Fruit fly (Drosophila melanogaster): Measurements from ENCODE around the gene CG8012.

The CG8012 gene

dm6 chr3L:8214980-8215379, at the start of gene CG8012:
TSS of gene CG8012 (plus strand) at chr3L:8215280.
- TF ChIP-seq unpg (GFP tag; optimal IDR thresholded peaks at IDR 0.05) (no peak), CG14050 (GFP tag; IDR thresholded peaks at IDR 0.05) (no peak), jigr1 (GFP tag; IDR thresholded peaks at IDR 0.05) (no peak), CG15601 (tag; optimal IDR thresholded peaks at IDR 0.05) (no peak)

- no peak for TF ChIP-seq Asciz (GFP tag; optimal IDR thresholded peaks at IDR 0.05)
- peak; percentile 67 for TF ChIP-seq Deaf1 (tag; optimal IDR thresholded peaks at IDR 0.05)
- TF ChIP-seq chinmo (GFP tag; IDR thresholded peaks at IDR 0.05; ENCODE audit: partially characterized antibody), result 0 out of 4 replicates have a peak, but pooled peaks have one; percentile 50
- TF ChIP-seq sens (GFP tag), result peak; percentile 21
Measured at dm6 chr3L:8165436-8165835, 49.6 kb upstream of the CG8012 start, which contains the start of gene CG13675. TSS of gene CG13675 (minus strand) at chr3L:8165518.

- TF ChIP-seq wek (GFP tag; optimal IDR thresholded peaks at IDR 0.05), result no peak
- TF ChIP-seq E2f1 (GFP tag; IDR thresholded peaks at IDR 0.05), result peak; percentile 90
- no peak for TF ChIP-seq tll (GFP tag; optimal IDR thresholded peaks at IDR 0.05)
- TF ChIP-seq crp (GFP tag; optimal IDR thresholded peaks at IDR 0.05), result peak; percentile 19 to 80
- TF ChIP-seq stwl (tag; optimal IDR thresholded peaks at IDR 0.05), result peak; percentile 77
- TF ChIP-seq inv (GFP tag; IDR thresholded peaks at IDR 0.05; ENCODE audit: partially characterized antibody), result peak; percentile 29; the same call in 1 of the 2 replicates
- TF ChIP-seq CG2202 (tag; optimal IDR thresholded peaks at IDR 0.05), result no peak
- no peak for TF ChIP-seq CG11696 (GFP tag; IDR thresholded peaks at IDR 0.05)
- 0 out of 2 replicates have a peak, but pooled peaks have one; percentile 15 for TF ChIP-seq Xrp1 (GFP tag; IDR thresholded peaks at IDR 0.05)
- peak; percentile 65 for TF ChIP-seq CG4282 (GFP tag; optimal IDR thresholded peaks at IDR 0.05)
- peak; percentile 78 for TF ChIP-seq MBD-R2 (GFP tag; IDR thresholded peaks at IDR 0.05)
- TF ChIP-seq PHDP (tag; optimal IDR thresholded peaks at IDR 0.05), result no peak
- TF ChIP-seq Elba2 (GFP tag; optimal IDR thresholded peaks at IDR 0.05), result peak; percentile 14
- no peak for TF ChIP-seq cwo (GFP tag; optimal IDR thresholded peaks at IDR 0.05)
- peak; percentile 4 for TF ChIP-seq MESR4 (GFP tag; optimal IDR thresholded peaks at IDR 0.05)
- TF ChIP-seq E2f2 (GFP tag; IDR thresholded peaks at IDR 0.05), result peak; percentile 97
- peak; percentile 35 for TF ChIP-seq CoRest (tag; optimal IDR thresholded peaks at IDR 0.05)
- TF ChIP-seq Bgb (GFP tag; IDR thresholded peaks at IDR 0.05; ENCODE audit: partially characterized antibody), result peak; percentile 39; the same call in 1 of the 2 replicates
- TF ChIP-seq sens (GFP tag), result peak; percentile 77
- TF ChIP-seq CG7372 (GFP tag; IDR thresholded peaks at IDR 0.05), result no peak
- TF ChIP-seq row (GFP tag; IDR thresholded peaks at IDR 0.05), result peak; percentile 90
- 0 out of 2 replicates have a peak, but pooled peaks have one; percentile 29 for TF ChIP-seq unc-4 (GFP tag; IDR thresholded peaks at IDR 0.05; ENCODE audit: partially characterized antibody)
- TF ChIP-seq Doc3 (GFP tag; IDR thresholded peaks at IDR 0.05; ENCODE audit: partially characterized antibody), result 0 out of 3 replicates have a peak, but pooled peaks have one; percentile 26
- TF ChIP-seq HmgZ (tag; optimal IDR thresholded peaks at IDR 0.05), result peak; percentile 40
- TF ChIP-seq tin (GFP tag; optimal IDR thresholded peaks at IDR 0.05), result peak; percentile 25
- peak; percentile 87 for TF ChIP-seq CG3847 (GFP tag; IDR thresholded peaks at IDR 0.05)
- no peak for TF ChIP-seq CG17359 (tag; optimal IDR thresholded peaks at IDR 0.05)
- TF ChIP-seq pzg (GFP tag; optimal IDR thresholded peaks at IDR 0.05), result peak; percentile 81
- TF ChIP-seq Opbp (GFP tag; IDR thresholded peaks at IDR 0.05; ENCODE audit: partially characterized antibody), result peak; percentile 53; the same call in 1 of the 3 replicates
- TF ChIP-seq Stat92E (GFP tag; optimal IDR thresholded peaks at IDR 0.05), result peak in 1 of 3 experiments; percentile 1
- TF ChIP-seq chinmo (GFP tag; IDR thresholded peaks at IDR 0.05; ENCODE audit: partially characterized antibody), result 0 out of 4 replicates have a peak, but pooled peaks have one; percentile 37
- TF ChIP-seq hbn (GFP tag; IDR thresholded peaks at IDR 0.05; ENCODE audit: partially characterized antibody), result peak; percentile 25; the same call in 1 of the 2 replicates
- TF ChIP-seq vfl (GFP tag; optimal IDR thresholded peaks at IDR 0.05), result peak; percentile 48
- peak; percentile 54 for TF ChIP-seq bigmax (GFP tag; optimal IDR thresholded peaks at IDR 0.05)
- TF ChIP-seq CG4854 (GFP tag; optimal IDR thresholded peaks at IDR 0.05), result no peak
- TF ChIP-seq CG9932 (GFP tag; IDR thresholded peaks at IDR 0.05), result 0 out of 2 replicates have a peak, but pooled peaks have one; percentile 24
- TF ChIP-seq CG10267 (tag; optimal IDR thresholded peaks at IDR 0.05), result peak; percentile 31
- TF ChIP-seq CG6791 (GFP tag; IDR thresholded peaks at IDR 0.05; ENCODE audit: partially characterized antibody), result peak; percentile 37; the same call in 1 of the 3 replicates
Measured at dm6 chr3L:8175818-8176217, 39.3 kb upstream of the CG8012 start, which contains the start of gene RecQ4. TSS of gene RecQ4 (minus strand) at chr3L:8175978.

All from whole organism, embryonic.